Worm (Caenorhabditis elegans) whole organism, young adult: Measurements from ENCODE around the gene polh-1.
A peak's percentile ranks its signal among the peaks of the same experiment; 100 is the strongest.

Experiments used
- B0019.2 ChIP-seq: fragments of 200-800 bp; sonication (Bioruptor generic); conservative IDR thresholded peaks from 2 replicates; pipeline ENCODE4 v1.3.6; 2022; ENCODE audit warnings: missing genetic modification reagents, missing genetic modification characterization, missing compliant biosample characterization
- B0261.1 ChIP-seq: sonication (generic microtip); optimal IDR thresholded peaks from 2 replicates; lab custom pipeline; 2016; ENCODE audit warnings: mild to moderate bottlenecking, missing genetic modification characterization, moderate library complexity, missing compliant biosample characterization
- C06A6.2 ChIP-seq: fragments of 200-800 bp; sonication (Bioruptor generic); conservative IDR thresholded peaks from 2 replicates; pipeline ENCODE4 v1.3.6; 2022; ENCODE audit warnings: missing genetic modification characterization, missing compliant biosample characterization
- D2030.7 ChIP-seq: fragments of 200-800 bp; sonication (Bioruptor generic); IDR thresholded peaks from 2 replicates; pipeline ENCODE4 v1.3.6; 2022; ENCODE audit warnings: missing genetic modification reagents, missing genetic modification characterization, missing compliant biosample characterization
- F23B12.7 ChIP-seq: sonication (generic microtip); optimal IDR thresholded peaks from 2 replicates; lab custom pipeline; 2017; ENCODE audit warnings: missing genetic modification characterization, mild to moderate bottlenecking, missing compliant biosample characterization, antibody characterized with exemption, moderate library complexity; ENCODE audit not compliant: insufficient read depth
- F33H1.4 ChIP-seq: fragments of 200-800 bp; sonication (Bioruptor generic); IDR thresholded peaks from 2 replicates; pipeline ENCODE4 v1.3.6; 2022; ENCODE audit warnings: missing genetic modification reagents, missing genetic modification characterization, missing compliant biosample characterization
- F57A8.1 ChIP-seq: fragments of 200-800 bp; sonication (Bioruptor generic); optimal IDR thresholded peaks from 2 replicates; lab custom pipeline; 2018; ENCODE audit warnings: mild to moderate bottlenecking, missing genetic modification characterization, moderate library complexity, missing compliant biosample characterization
- K12H6.12 ChIP-seq: fragments of 200-800 bp; sonication (Bioruptor generic); optimal IDR thresholded peaks from 2 replicates; lab custom pipeline; 2018; ENCODE audit warnings: mild to moderate bottlenecking, missing genetic modification characterization, missing compliant biosample characterization
- Y56A3A.18 ChIP-seq: fragments of 200-800 bp; sonication (Bioruptor generic); IDR thresholded peaks from 2 replicates; pipeline ENCODE4 v1.3.6; 2022; ENCODE audit warnings: missing genetic modification reagents, missing genetic modification characterization, missing compliant biosample characterization
- Y67H2A.10 ChIP-seq: fragments of 200-800 bp; sonication (Bioruptor generic); conservative IDR thresholded peaks from 2 replicates; pipeline ENCODE4 v1.3.6; 2022; ENCODE audit warnings: missing genetic modification reagents, missing genetic modification characterization, missing compliant biosample characterization
- ama-1 ChIP-seq, 3 experiments: fragments of 150-350 bp in 1 of 3; sonication (generic microtip) in 2 of 3; optimal IDR thresholded peaks; 2 replicates each; lab custom pipeline; 2014 to 2018; ENCODE audit warnings: missing biosample characterization in 2 of 3, missing genetic modification characterization in 2 of 3, missing genetic modification reagents in 2 of 3
- ccch-3 ChIP-seq: fragments of 200-800 bp; sonication (Bioruptor generic); optimal IDR thresholded peaks from 2 replicates; lab custom pipeline; 2018; ENCODE audit warnings: mild to moderate bottlenecking, missing genetic modification characterization, missing compliant biosample characterization
- dpl-1 ChIP-seq: fragments of 150-350 bp; optimal IDR thresholded peaks from 2 replicates; lab custom pipeline; 2014; ENCODE audit warnings: missing biosample characterization, missing genetic modification reagents, missing genetic modification characterization
- efl-1 ChIP-seq: fragments of 150-350 bp; optimal IDR thresholded peaks from 2 replicates; lab custom pipeline; 2014; ENCODE audit warnings: missing biosample characterization, missing genetic modification reagents, missing genetic modification characterization
- ekl-4 ChIP-seq: fragments of 200-800 bp; sonication (Bioruptor generic); IDR thresholded peaks from 2 replicates; pipeline ENCODE4 v1.3.6; 2022; ENCODE audit warnings: missing genetic modification reagents, missing genetic modification characterization, missing compliant biosample characterization
- ets-4 ChIP-seq: fragments of 200-800 bp; sonication (Bioruptor generic); optimal IDR thresholded peaks from 2 replicates; lab custom pipeline; 2018; ENCODE audit warnings: mild to moderate bottlenecking, missing genetic modification characterization, missing compliant biosample characterization
- fkh-3 ChIP-seq: sonication (generic microtip); optimal IDR thresholded peaks from 2 replicates; lab custom pipeline; 2016; ENCODE audit warnings: mild to moderate bottlenecking, missing genetic modification characterization, missing compliant biosample characterization
- hmg-20 ChIP-seq: fragments of 200-800 bp; sonication (Bioruptor generic); IDR thresholded peaks from 2 replicates; pipeline ENCODE4 v1.3.6; 2022; ENCODE audit warnings: missing genetic modification reagents, missing genetic modification characterization, missing compliant biosample characterization
- let-607 ChIP-seq, 2 experiments: fragments of 200-800 bp in 1 of 2; sonication (Bioruptor generic) in 1 of 2; sonication (generic microtip) in 1 of 2; optimal IDR thresholded peaks; 2 replicates each; lab custom pipeline; 2016 to 2018; ENCODE audit warnings: mild to moderate bottlenecking in 2 of 2, missing compliant biosample characterization in 2 of 2, missing genetic modification characterization in 2 of 2, moderate library complexity in 2 of 2, missing genotype in 1 of 2
- lin-54 ChIP-seq: fragments of 200-800 bp; sonication (Bioruptor generic); optimal IDR thresholded peaks from 2 replicates; lab custom pipeline; 2018; ENCODE audit warnings: mild to moderate bottlenecking, missing genetic modification characterization, missing compliant biosample characterization
- madf-6 ChIP-seq: fragments of 200-800 bp; sonication (Bioruptor generic); IDR thresholded peaks from 2 replicates; pipeline ENCODE4 v1.3.6; 2022; ENCODE audit warnings: missing genetic modification reagents, missing genetic modification characterization, missing compliant biosample characterization
- mxl-1 ChIP-seq: sonication (generic microtip); optimal IDR thresholded peaks from 2 replicates; lab custom pipeline; 2016; ENCODE audit warnings: missing genetic modification characterization, missing compliant biosample characterization
- nhr-90 ChIP-seq: sonication (generic microtip); optimal IDR thresholded peaks from 2 replicates; lab custom pipeline; 2016; ENCODE audit warnings: missing genotype, mild to moderate bottlenecking, missing genetic modification characterization, missing compliant biosample characterization
- pha-4 ChIP-seq: fragments of 150-350 bp; sonication (generic microtip); optimal IDR thresholded peaks from 2 replicates; lab custom pipeline; 2014; ENCODE audit warnings: missing biosample characterization, missing genetic modification reagents, missing genetic modification characterization
- rpc-1 ChIP-seq, 2 experiments: fragments of 150-350 bp in 1 of 2; sonication (generic microtip) in 1 of 2; optimal IDR thresholded peaks; 2 replicates each; lab custom pipeline; 2014 to 2018; ENCODE audit warnings: missing biosample characterization in 1 of 2, missing genetic modification characterization in 1 of 2, missing genetic modification reagents in 1 of 2, missing genotype in 1 of 2
- sea-2 ChIP-seq: fragments of 200-800 bp; sonication (Bioruptor generic); IDR thresholded peaks from 2 replicates; pipeline ENCODE4 v1.3.6; 2022; ENCODE audit warnings: missing genetic modification characterization, missing compliant biosample characterization
- snpc-4 ChIP-seq, 5 experiments: fragments of 150-350 bp in 1 of 5; sonication (generic microtip) in 4 of 5; optimal IDR thresholded peaks; 2 replicates each; lab custom pipeline; 2014 to 2018; ENCODE audit warnings: missing genetic modification characterization in 5 of 5, missing biosample characterization in 3 of 5, antibody characterized with exemption in 2 of 5, mild to moderate bottlenecking in 2 of 5, missing compliant biosample characterization in 2 of 5, missing genotype in 2 of 5, moderate library complexity in 2 of 5, missing genetic modification reagents in 1 of 5
- tbp1 ChIP-seq: fragments of 200-800 bp; sonication (Bioruptor generic); optimal IDR thresholded peaks from 2 replicates; lab custom pipeline; 2018; ENCODE audit warnings: mild to moderate bottlenecking, missing genetic modification characterization, missing compliant biosample characterization
- tbx-9 ChIP-seq: sonication (generic microtip); optimal IDR thresholded peaks from 2 replicates; lab custom pipeline; 2016; ENCODE audit warnings: borderline replicate concordance, missing genetic modification characterization, inconsistent platforms, missing compliant biosample characterization
- unc-130 ChIP-seq: sonication (generic microtip); optimal IDR thresholded peaks from 2 replicates; lab custom pipeline; 2016; ENCODE audit warnings: missing genetic modification reagents, missing genetic modification characterization, missing compliant biosample characterization
- unc-62 ChIP-seq: fragments of 150-350 bp; optimal IDR thresholded peaks from 2 replicates; lab custom pipeline; 2014; ENCODE audit warnings: missing biosample characterization, missing genetic modification reagents, missing genetic modification characterization
- zim-3 ChIP-seq: sonication (generic microtip); optimal IDR thresholded peaks from 2 replicates; lab custom pipeline; 2017; ENCODE audit warnings: mild to moderate bottlenecking, missing genetic modification characterization, moderate library complexity, missing compliant biosample characterization
- ztf-22 ChIP-seq: fragments of 200-800 bp; sonication (Bioruptor generic); optimal IDR thresholded peaks from 2 replicates; lab custom pipeline; 2018; ENCODE audit warnings: mild to moderate bottlenecking, missing genetic modification characterization, moderate library complexity, missing compliant biosample characterization
- ztf-25 ChIP-seq: fragments of 200-800 bp; sonication (Bioruptor generic); IDR thresholded peaks from 2 replicates; pipeline ENCODE4 v1.3.6; 2022; ENCODE audit warnings: missing genetic modification reagents, missing genetic modification characterization, missing compliant biosample characterization
- ztf-3 ChIP-seq: fragments of 200-800 bp; sonication (Bioruptor generic); optimal IDR thresholded peaks from 2 replicates; lab custom pipeline; 2018; ENCODE audit warnings: mild to moderate bottlenecking, missing genetic modification characterization, missing compliant biosample characterization
- ztf-6 ChIP-seq: fragments of 200-800 bp; sonication (Bioruptor generic); IDR thresholded peaks from 2 replicates; pipeline ENCODE4 v1.3.6; 2022; ENCODE audit warnings: missing genetic modification reagents, missing genetic modification characterization, missing compliant biosample characterization

Gene polh-1

DNA sequence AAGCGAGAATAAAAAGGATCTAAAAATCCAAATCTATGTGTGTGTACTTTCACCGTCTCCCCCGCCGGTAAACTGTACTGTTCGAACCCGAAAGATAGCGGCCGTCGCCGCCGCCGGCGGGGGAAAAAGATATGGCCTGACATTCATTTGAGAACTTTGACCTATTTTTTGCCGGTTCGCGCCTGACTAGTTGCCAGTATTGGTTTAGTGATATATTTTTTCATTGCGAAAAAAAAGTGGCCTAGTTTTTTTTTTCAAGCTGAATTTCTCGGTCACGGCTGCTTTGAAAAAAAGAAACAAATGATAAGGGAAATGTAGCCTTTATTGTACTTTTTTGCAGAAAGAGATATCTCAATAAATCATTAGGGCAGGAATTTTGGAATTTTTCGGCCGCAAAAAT lies 12.5 kb upstream of the polh-1 start (continued):
- TF ChIP-seq fkh-3 (tag; lab: Kevin White, UChicago) (no peak), ets-4 (no peak), D2030.7 (GFP tag; lab: Robert Waterston, UW) (no peak), lin-54 (GFP tag; lab: Kevin White, UChicago) (peak; percentile 18)

DNA sequence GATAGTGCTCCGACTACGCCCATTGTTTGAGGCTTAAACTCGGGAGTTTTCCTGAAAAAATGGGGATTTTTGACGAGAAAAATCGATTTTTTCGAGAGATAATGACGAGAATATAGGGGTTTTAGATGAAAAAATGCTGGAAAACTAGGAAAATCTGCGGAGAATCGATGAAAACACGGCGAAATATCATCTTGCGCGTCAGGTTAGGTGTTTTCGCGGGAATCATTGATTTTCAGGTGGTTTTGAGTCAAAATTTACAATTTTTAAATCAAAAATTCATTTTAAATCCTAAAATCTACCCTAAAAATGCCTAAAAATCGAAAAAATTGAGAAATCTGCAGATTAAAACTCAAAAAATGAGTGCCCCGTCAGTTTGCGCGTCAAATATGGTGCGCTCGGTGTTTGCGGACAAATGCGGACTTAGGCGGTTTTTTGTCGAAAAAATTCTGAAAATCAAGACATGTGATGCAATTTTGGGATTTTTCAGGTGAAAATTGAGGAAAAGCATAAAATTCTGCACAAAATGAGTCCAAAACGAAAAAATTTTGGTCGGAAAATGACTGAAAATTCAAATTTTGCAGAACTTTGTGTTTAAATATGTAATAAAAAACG lies 11.9 kb upstream of the polh-1 start, which contains the start of gene mboa-6:
Gene mboa-6, minus strand, starts transcription at position 51 of the 612 bp plus-strand sequence.
- no peak for TF ChIP-seq Y56A3A.18 (GFP tag; lab: Robert Waterston, UW)
- TF ChIP-seq B0261.1 = no peak
- TF ChIP-seq tbx-9 (tag; lab: Kevin White, UChicago) = no peak
- TF ChIP-seq zim-3 (tag; lab: Kevin White, UChicago) = no peak
- TF ChIP-seq F57A8.1 = no peak
- TF ChIP-seq hmg-20 = no peak
- TF ChIP-seq rpc-1 (optimal IDR thresholded peaks at IDR 0.05; lab: Kevin White, UChicago) = no peak
- no peak for TF ChIP-seq rpc-1 (tag; optimal IDR thresholded peaks at IDR 0.05; lab: Kevin White, UChicago)
- TF ChIP-seq sea-2 (GFP tag; lab: Robert Waterston, UW) = no peak
- TF ChIP-seq F33H1.4 (GFP tag; lab: Robert Waterston, UW) = no peak
- no peak for TF ChIP-seq dpl-1 (GFP tag; lab: Kevin White, UChicago)
- TF ChIP-seq madf-6 (GFP tag; lab: Robert Waterston, UW) = no peak
- TF ChIP-seq Y67H2A.10 (GFP tag; lab: Robert Waterston, UW) = no peak
- no peak for TF ChIP-seq K12H6.12 (tag; lab: Kevin White, UChicago)
- TF ChIP-seq let-607 (tag; optimal IDR thresholded peaks at IDR 0.05; lab: Kevin White, UChicago) = no peak
- no peak for TF ChIP-seq unc-62 (GFP tag; lab: Kevin White, UChicago)
- TF ChIP-seq, all 124 proteins: peak for 0

DNA sequence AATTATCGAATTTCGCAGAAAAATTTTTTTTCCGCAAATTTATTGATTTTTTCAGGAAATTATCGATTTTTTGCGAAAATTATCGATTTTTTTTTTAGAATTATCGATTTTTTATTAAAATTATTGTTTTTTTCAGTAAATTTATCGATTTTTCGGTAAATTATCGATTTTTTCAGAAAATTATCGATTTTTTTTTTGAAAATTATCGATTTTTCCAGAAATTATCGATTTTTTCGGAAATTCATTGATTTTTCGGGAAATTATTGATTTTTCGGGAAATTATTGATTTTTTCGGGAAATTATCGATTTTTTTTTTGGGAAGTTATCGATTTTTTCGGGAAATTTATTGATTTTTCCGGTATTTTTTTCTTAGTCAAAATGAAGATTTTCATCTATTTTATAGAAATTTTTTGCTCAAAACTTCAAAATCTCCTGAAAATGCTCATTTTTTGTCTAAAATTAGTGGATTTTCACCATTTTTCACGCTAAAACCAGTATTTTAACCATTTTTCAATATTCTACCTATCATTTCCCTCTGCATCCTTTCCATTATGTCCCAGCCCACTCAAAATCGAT lies 5.5 kb upstream of the polh-1 start:
- TF ChIP-seq ztf-6 (GFP tag; lab: Robert Waterston, UW) (no peak), ama-1 (optimal IDR thresholded peaks at IDR 0.05; lab: Kevin White, UChicago) (no peak), ama-1 (GFP tag; optimal IDR thresholded peaks at IDR 0.05; lab: Kevin White, UChicago) (no peak), F33H1.4 (GFP tag; lab: Robert Waterston, UW) (no peak), snpc-4 (GFP tag; optimal IDR thresholded peaks at IDR 0.05; lab: Kevin White, UChicago) (no peak), snpc-4 (tag; optimal IDR thresholded peaks at IDR 0.05; lab: Kevin White, UChicago) (no peak), unc-130 (GFP tag; lab: Kevin White, UChicago) (no peak), F23B12.7 (no peak), rpc-1 (optimal IDR thresholded peaks at IDR 0.05; lab: Kevin White, UChicago) (no peak), rpc-1 (tag; optimal IDR thresholded peaks at IDR 0.05; lab: Kevin White, UChicago) (no peak), ekl-4 (GFP tag; lab: Robert Waterston, UW) (no peak), tbp1 (GFP tag; lab: Kevin White, UChicago) (no peak), pha-4 (tag; lab: Kevin White, UChicago) (no peak), lin-54 (GFP tag; lab: Kevin White, UChicago) (no peak), nhr-90 (tag; lab: Kevin White, UChicago) (no peak), mxl-1 (tag; lab: Kevin White, UChicago) (no peak), ccch-3 (no peak), ztf-3 (no peak), B0019.2 (no peak), ztf-25 (GFP tag; lab: Robert Waterston, UW) (no peak), efl-1 (GFP tag; lab: Kevin White, UChicago) (no peak), C06A6.2 (no peak), ztf-22 (no peak)
